Fruit fly (Drosophila melanogaster) whole organism, embryonic: ENCODE measurements around the gene Cdc16.
A peak's percentile ranks its signal among the peaks of the same experiment; 100 is the strongest.

Source experiments
- Abd-B ChIP-seq: fragments of 200-800 bp; sonication (Bioruptor generic); optimal IDR thresholded peaks from 2 replicates; lab custom pipeline; 2018; ENCODE audit warnings: missing biosample characterization, mild to moderate bottlenecking, missing genetic modification characterization, moderate library complexity
- Atf-2 ChIP-seq: fragments of 200-800 bp; sonication (Bioruptor generic); optimal IDR thresholded peaks from 2 replicates; lab custom pipeline; 2016; ENCODE audit warnings: missing biosample characterization, missing genetic modification characterization
- B-H1 ChIP-seq: fragments of 200-800 bp; sonication (Bioruptor generic); IDR thresholded peaks from 3 replicates; pipeline ENCODE4 v1.3.6; 2022; ENCODE audit warnings: missing biosample characterization, missing genetic modification characterization
- Bteb2 ChIP-seq: fragments of 200-800 bp; sonication (Bioruptor generic); optimal IDR thresholded peaks from 2 replicates; lab custom pipeline; 2016; ENCODE audit warnings: missing biosample characterization, missing genetic modification characterization
- CG11504 ChIP-seq: fragments of 200-800 bp; sonication (Bioruptor generic); optimal IDR thresholded peaks from 3 replicates; lab custom pipeline; 2019; ENCODE audit warnings: missing biosample characterization, mild to moderate bottlenecking, missing genetic modification characterization, moderate library complexity
- CG12744 ChIP-seq: fragments of 200-800 bp; sonication (Bioruptor generic); optimal IDR thresholded peaks from 2 replicates; lab custom pipeline; 2016; ENCODE audit warnings: missing biosample characterization, missing genetic modification characterization
- CG14860 ChIP-seq: fragments of 200-800 bp; sonication (Bioruptor generic); IDR thresholded peaks from 3 replicates; pipeline ENCODE4 v1.3.6; 2022; ENCODE audit warnings: missing biosample characterization, missing genetic modification characterization; ENCODE audit not compliant: partially characterized antibody
- CG15514 ChIP-seq: fragments of 200-800 bp; sonication (Bioruptor generic); optimal IDR thresholded peaks from 3 replicates; lab custom pipeline; 2017; ENCODE audit warnings: missing biosample characterization, missing genetic modification characterization, mild to moderate bottlenecking, moderate library complexity, missing genetic modification reagents
- CG18764 ChIP-seq: fragments of 200-800 bp; sonication (Bioruptor generic); optimal IDR thresholded peaks from 3 replicates; lab custom pipeline; 2016; ENCODE audit warnings: missing biosample characterization, missing genetic modification characterization
- CG2129 ChIP-seq: fragments of 200-800 bp; sonication (Bioruptor generic); IDR thresholded peaks from 2 replicates; pipeline ENCODE4 v1.3.6; 2022; ENCODE audit warnings: missing biosample characterization, missing genetic modification characterization; ENCODE audit not compliant: partially characterized antibody
- CG2199 ChIP-seq: fragments of 200-800 bp; sonication (Bioruptor generic); IDR thresholded peaks from 3 replicates; pipeline ENCODE4 v1.3.6; 2022; ENCODE audit warnings: missing biosample characterization, missing genetic modification characterization
- CG31388 ChIP-seq: fragments of 200-800 bp; sonication (Bioruptor generic); optimal IDR thresholded peaks from 2 replicates; lab custom pipeline; 2016; ENCODE audit warnings: missing biosample characterization, missing genetic modification characterization
- CG4360 ChIP-seq: fragments of 200-800 bp; sonication (Bioruptor generic); IDR thresholded peaks from 2 replicates; pipeline ENCODE4 v1.3.6; 2022; ENCODE audit warnings: missing biosample characterization, missing genetic modification characterization
- CG6765 ChIP-seq: fragments of 200-800 bp; sonication (Bioruptor generic); optimal IDR thresholded peaks from 3 replicates; lab custom pipeline; 2017; ENCODE audit warnings: missing biosample characterization, mild to moderate bottlenecking, missing genetic modification characterization
- CG7839 ChIP-seq: fragments of 200-800 bp; sonication (Bioruptor generic); optimal IDR thresholded peaks from 3 replicates; lab custom pipeline; 2018; ENCODE audit warnings: missing biosample characterization, mild to moderate bottlenecking, missing genetic modification characterization, moderate library complexity
- CG8478 ChIP-seq: fragments of >200 bp; optimal IDR thresholded peaks from 2 replicates; lab custom pipeline; 2018
- CG8944 ChIP-seq: fragments of 200-800 bp; sonication (Bioruptor generic); optimal IDR thresholded peaks from 3 replicates; lab custom pipeline; 2016; ENCODE audit warnings: missing biosample characterization, missing genetic modification characterization
- CTCF ChIP-seq: fragments of 200-800 bp; sonication (Bioruptor generic); optimal IDR thresholded peaks from 2 replicates; lab custom pipeline; 2017; ENCODE audit warnings: missing biosample characterization, mild to moderate bottlenecking, missing genetic modification characterization, moderate library complexity
- Camta ChIP-seq: fragments of 200-800 bp; sonication (Bioruptor generic); optimal IDR thresholded peaks from 2 replicates; lab custom pipeline; 2016; ENCODE audit warnings: missing biosample characterization, missing genetic modification characterization
- Eip74EF ChIP-seq, 2 experiments: fragments of 200-800 bp in 1 of 2; fragments of >200 bp in 1 of 2; sonication (Bioruptor generic) in 1 of 2; optimal IDR thresholded peaks; 2 replicates each; lab custom pipeline; 2017 to 2019; ENCODE audit warnings: missing biosample characterization in 2 of 2, missing genetic modification characterization in 2 of 2, mild to moderate bottlenecking in 1 of 2, moderate library complexity in 1 of 2
- Ets65A ChIP-seq: fragments of 200-800 bp; sonication (Bioruptor generic); peaks from one replicate; lab custom pipeline; 2016; ENCODE audit warnings: missing biosample characterization, missing genetic modification characterization
- Fer2 ChIP-seq: fragments of 200-800 bp; sonication (Bioruptor generic); optimal IDR thresholded peaks from 2 replicates; lab custom pipeline; 2018; ENCODE audit warnings: missing biosample characterization, mild to moderate bottlenecking, missing genetic modification characterization, moderate library complexity
- HLH4C ChIP-seq: fragments of 200-800 bp; sonication (Bioruptor generic); IDR thresholded peaks from 3 replicates; pipeline ENCODE4 v1.3.6; 2022; ENCODE audit warnings: missing biosample characterization, missing genetic modification characterization; ENCODE audit not compliant: partially characterized antibody
- Hsf ChIP-seq: fragments of 200-800 bp; sonication (Bioruptor generic); optimal IDR thresholded peaks from 3 replicates; lab custom pipeline; 2016; ENCODE audit warnings: missing biosample characterization, missing genetic modification characterization
- Jarid2 ChIP-seq: fragments of 200-800 bp; sonication (Bioruptor generic); optimal IDR thresholded peaks from 3 replicates; lab custom pipeline; 2017; ENCODE audit warnings: mild to moderate bottlenecking, missing biosample characterization, missing genetic modification reagents, missing genetic modification characterization
- Med ChIP-seq: fragments of 200-800 bp; sonication (Bioruptor generic); peaks from one replicate; lab custom pipeline; 2016; ENCODE audit warnings: missing biosample characterization, missing genetic modification characterization, mild to moderate bottlenecking, inconsistent platforms, moderate library complexity
- Mrtf ChIP-seq: fragments of 200-800 bp; sonication (Bioruptor generic); IDR thresholded peaks from 3 replicates; pipeline ENCODE4 v1.3.6; 2022; ENCODE audit warnings: missing biosample characterization, missing genetic modification characterization
- Nf-YC ChIP-seq: fragments of 200-800 bp; optimal IDR thresholded peaks from 3 replicates; lab custom pipeline; 2019; ENCODE audit warnings: missing biosample characterization, mild to moderate bottlenecking, missing genetic modification characterization, moderate library complexity
- Trl ChIP-seq, 3 experiments: fragments of >200 bp in 2 of 3; fragments of 200-800 bp in 1 of 3; sonication (Bioruptor generic) in 1 of 3; optimal IDR thresholded peaks; 2 replicates in 1 of 3; 3 replicates in 2 of 3; lab custom pipeline; 2016 to 2017; ENCODE audit warnings: missing biosample characterization in 1 of 3, missing genetic modification characterization in 1 of 3
- ci ChIP-seq: fragments of 200-800 bp; sonication (Bioruptor generic); IDR thresholded peaks from 3 replicates; pipeline ENCODE4 v1.3.6; 2022; ENCODE audit warnings: missing biosample characterization, missing genetic modification characterization
- crol ChIP-seq: fragments of 200-800 bp; sonication (Bioruptor generic); IDR thresholded peaks from 2 replicates; pipeline ENCODE4 v1.3.6; 2022; ENCODE audit warnings: missing biosample characterization, missing genetic modification characterization
- crp ChIP-seq, 2 experiments: fragments of 200-800 bp; sonication (Bioruptor generic); optimal IDR thresholded peaks; 2 replicates in 1 of 2; 3 replicates in 1 of 2; lab custom pipeline; 2017; ENCODE audit warnings: missing biosample characterization in 2 of 2, missing genetic modification characterization in 2 of 2, mild to moderate bottlenecking in 1 of 2, moderate library complexity in 1 of 2
- dati ChIP-seq: fragments of 200-800 bp; sonication (Bioruptor generic); IDR thresholded peaks from 2 replicates; pipeline ENCODE4 v1.3.6; 2022; ENCODE audit warnings: missing biosample characterization, missing genetic modification characterization
- eve ChIP-seq, 2 experiments: fragments of >200 bp; optimal IDR thresholded peaks; 2 replicates each; lab custom pipeline; 2017; ENCODE audit warnings: missing biosample characterization in 2 of 2, missing genetic modification characterization in 2 of 2
- fd96Cb ChIP-seq: fragments of 200-800 bp; sonication (Bioruptor generic); optimal IDR thresholded peaks from 2 replicates; lab custom pipeline; 2018; ENCODE audit warnings: missing biosample characterization, mild to moderate bottlenecking, missing genetic modification characterization, moderate library complexity
- fu2 ChIP-seq: fragments of 200-800 bp; sonication (Bioruptor generic); optimal IDR thresholded peaks from 2 replicates; lab custom pipeline; 2016; ENCODE audit warnings: missing biosample characterization, missing genetic modification characterization
- gce ChIP-seq: fragments of 200-800 bp; sonication (Bioruptor generic); IDR thresholded peaks from 3 replicates; pipeline ENCODE4 v1.3.6; 2022; ENCODE audit warnings: missing biosample characterization, missing genetic modification characterization
- gem ChIP-seq: fragments of 200-800 bp; sonication (Bioruptor generic); optimal IDR thresholded peaks from 2 replicates; lab custom pipeline; 2019; ENCODE audit warnings: missing biosample characterization, mild to moderate bottlenecking, missing genetic modification characterization, moderate library complexity
- grn ChIP-seq: fragments of 200-800 bp; sonication (Bioruptor generic); optimal IDR thresholded peaks from 3 replicates; lab custom pipeline; 2017; ENCODE audit warnings: missing biosample characterization, missing genetic modification characterization
- hkb ChIP-seq, 2 experiments: fragments of 200-800 bp in 1 of 2; fragments of >200 bp in 1 of 2; sonication (Bioruptor generic) in 1 of 2; IDR thresholded peaks in 1 of 2; optimal IDR thresholded peaks in 1 of 2; 2 replicates each; pipeline versions ENCODE4 v1.3.6 to Lab custom; 2017 to 2022; ENCODE audit warnings: missing biosample characterization in 1 of 2, missing genetic modification characterization in 1 of 2
- ind ChIP-seq: fragments of 200-800 bp; sonication (Bioruptor generic); optimal IDR thresholded peaks from 3 replicates; lab custom pipeline; 2016; ENCODE audit warnings: missing biosample characterization, missing genetic modification characterization
- jigr1 ChIP-seq: fragments of 200-800 bp; sonication (Bioruptor generic); IDR thresholded peaks from 3 replicates; pipeline ENCODE4 v1.3.6; 2022; ENCODE audit warnings: missing biosample characterization, missing genetic modification characterization
- oc ChIP-seq: fragments of 200-800 bp; sonication (Bioruptor generic); optimal IDR thresholded peaks from 2 replicates; lab custom pipeline; 2018; ENCODE audit warnings: missing biosample characterization, mild to moderate bottlenecking, missing genetic modification characterization, moderate library complexity
- sc ChIP-seq, 3 experiments: fragments of >200 bp in 2 of 3; fragments of 200-800 bp in 1 of 3; sonication (Bioruptor generic) in 1 of 3; optimal IDR thresholded peaks; 2 replicates in 2 of 3; 3 replicates in 1 of 3; lab custom pipeline; 2017; ENCODE audit warnings: mild to moderate bottlenecking in 1 of 3, missing biosample characterization in 1 of 3, missing genetic modification characterization in 1 of 3, missing genetic modification reagents in 1 of 3
- sens ChIP-seq: fragments of 200-800 bp; sonication (Bioruptor generic); peaks from one replicate; lab custom pipeline; 2016; ENCODE audit warnings: missing biosample characterization, missing genetic modification characterization
- tgo ChIP-seq: fragments of 200-800 bp; sonication (Bioruptor generic); IDR thresholded peaks from 3 replicates; pipeline ENCODE4 v1.3.6; 2022; ENCODE audit warnings: missing biosample characterization, missing genetic modification characterization

The Cdc16 gene

dm6 chr3R:23323639-23324350, 42.8 kb downstream of the Cdc16 start (continued):
- TF ChIP-seq HLH4C = no peak

DNA sequence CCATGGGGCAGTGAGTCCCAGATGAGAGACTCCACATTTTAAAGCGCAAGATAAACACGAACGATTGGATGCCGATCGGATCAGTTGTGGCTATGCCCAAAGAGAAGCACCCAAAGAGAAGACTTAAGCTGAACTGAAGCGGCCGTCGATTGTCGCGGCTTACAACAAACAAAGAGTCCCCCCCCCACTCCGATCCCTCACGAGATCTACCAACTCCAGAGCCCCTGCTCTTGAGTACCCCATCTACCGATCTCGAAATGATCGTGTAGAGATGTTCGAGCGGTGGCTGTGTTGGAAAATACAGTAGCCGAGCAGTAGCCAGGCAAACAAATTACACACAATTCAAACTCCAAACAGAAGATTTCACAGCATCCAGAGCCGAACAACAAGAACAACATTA, 44.7 kb downstream of the Cdc16 start:
- TF ChIP-seq sens (GFP tag; lab: Kevin White, UChicago) (peak; percentile 6), Med (GFP tag; lab: Kevin White, UChicago) (peak; percentile 23), CG8478 (no peak), oc (peak; percentile 45), crol (GFP tag; lab: Robert Waterston, UW) (peak; percentile 72), ci (GFP tag; lab: Robert Waterston, UW) (0 out of 3 replicates have a peak, but pooled peaks have one; percentile 39), CG2199 (GFP tag; lab: Robert Waterston, UW) (0 out of 3 replicates have a peak, but pooled peaks have one; percentile 49), Trl (optimal IDR thresholded peaks at IDR 0.05; lab: Kevin White, UChicago) (peak in 1 of 2 experiments; percentile 1), Trl (GFP tag; optimal IDR thresholded peaks at IDR 0.05; lab: Kevin White, UChicago) (no peak), CG4360 (GFP tag; lab: Robert Waterston, UW) (peak; percentile 42; the same call in 1 of the 2 replicates), gem (tag; lab: Kevin White, UChicago) (no peak), grn (peak; percentile 8)

dm6 chr3R:23326292-23326691, 45.3 kb downstream of the Cdc16 start:
- peak; percentile 35 for TF ChIP-seq CTCF (GFP tag; lab: Kevin White, UChicago)
- TF ChIP-seq Mrtf (GFP tag; lab: Robert Waterston, UW) = peak; percentile 81
- TF ChIP-seq dati (GFP tag; lab: Robert Waterston, UW) = peak; percentile 61; the same call in 1 of the 2 replicates
- TF ChIP-seq Abd-B (GFP tag; lab: Kevin White, UChicago) = peak; percentile 72
- TF ChIP-seq CG12744 (GFP tag; lab: Kevin White, UChicago) = peak; percentile 58
- TF ChIP-seq CG7839 (tag; lab: Kevin White, UChicago) = peak; percentile 88
- TF ChIP-seq crp (GFP tag; optimal IDR thresholded peaks at IDR 0.05; lab: Kevin White, UChicago) = peak in 1 of 2 experiments; percentile 28
- peak; percentile 91 for TF ChIP-seq Hsf (GFP tag; lab: Kevin White, UChicago)
- TF ChIP-seq B-H1 (GFP tag; lab: Robert Waterston, UW) = peak; percentile 59
- TF ChIP-seq Ets65A (GFP tag; lab: Kevin White, UChicago) = peak; percentile 98
- TF ChIP-seq CG2129 (GFP tag; lab: Robert Waterston, UW) = no peak
- peak; percentile 68 for TF ChIP-seq CG15514 (GFP tag; lab: Kevin White, UChicago)
- peak; percentile 89 for TF ChIP-seq fd96Cb (tag; lab: Kevin White, UChicago)
- peak; percentile 86 for TF ChIP-seq CG11504 (tag; lab: Kevin White, UChicago)
- TF ChIP-seq Fer2 (tag; lab: Kevin White, UChicago) = peak; percentile 23
- TF ChIP-seq CG6765 (GFP tag; lab: Kevin White, UChicago) = peak; percentile 41
- TF ChIP-seq CG18764 (GFP tag; lab: Kevin White, UChicago) = peak; percentile 77
- peak; percentile 70 for TF ChIP-seq Bteb2
- TF ChIP-seq CG14860 (GFP tag; lab: Robert Waterston, UW) = no peak
- TF ChIP-seq Eip74EF (GFP tag; optimal IDR thresholded peaks at IDR 0.05; lab: Kevin White, UChicago) = peak in 1 of 2 experiments; percentile 70
- TF ChIP-seq fu2 (GFP tag; lab: Kevin White, UChicago) = peak; percentile 71
- TF ChIP-seq Camta (GFP tag; lab: Kevin White, UChicago) = peak; percentile 81
- no peak for TF ChIP-seq sc (optimal IDR thresholded peaks at IDR 0.05; lab: Kevin White, UChicago)
- peak; percentile 86 for TF ChIP-seq sc (GFP tag; optimal IDR thresholded peaks at IDR 0.05; lab: Kevin White, UChicago)
- TF ChIP-seq eve (GFP tag; optimal IDR thresholded peaks at IDR 0.05; lab: Kevin White, UChicago) = peak in 1 of 2 experiments; percentile 84
- TF ChIP-seq CG8944 (GFP tag; lab: Kevin White, UChicago) = peak; percentile 85
- peak; percentile 79 for TF ChIP-seq ind (GFP tag; lab: Kevin White, UChicago)
- TF ChIP-seq jigr1 (GFP tag; lab: Robert Waterston, UW) = peak; percentile 66; the same call in 2 of the 3 replicates
- peak; percentile 30 for TF ChIP-seq Jarid2
- peak; percentile 77 for TF ChIP-seq tgo (GFP tag; lab: Robert Waterston, UW)
- TF ChIP-seq CG31388 (GFP tag; lab: Kevin White, UChicago) = peak; percentile 56
- peak; percentile 34 for TF ChIP-seq Nf-YC (tag; lab: Kevin White, UChicago)
- TF ChIP-seq Atf-2 (GFP tag; lab: Kevin White, UChicago) = peak; percentile 85
- TF ChIP-seq hkb (optimal IDR thresholded peaks at IDR 0.05; lab: Kevin White, UChicago) = no peak
- peak; percentile 82 for TF ChIP-seq hkb (GFP tag; IDR thresholded peaks at IDR 0.05; lab: Robert Waterston, UW)
- TF ChIP-seq gce = 0 out of 3 replicates have a peak, but pooled peaks have one; percentile 47
